Fruit fly (Drosophila melanogaster) whole organism, embryonic: ENCODE data around the gene cort.

Experiments
- Awh ChIP-seq: fragments of 200-800 bp; sonication (Bioruptor generic); IDR thresholded peaks from 2 replicates; pipeline ENCODE4, ENCODE4 v1.3.6; 2022; ENCODE audit warnings: missing biosample characterization, missing genetic modification characterization
- B-H1 ChIP-seq: fragments of 200-800 bp; sonication (Bioruptor generic); IDR thresholded peaks from 3 replicates; pipeline ENCODE4 v1.3.6; 2022; ENCODE audit warnings: missing biosample characterization, missing genetic modification characterization
- Bdp1 ChIP-seq: fragments of 200-800 bp; sonication (Bioruptor generic); optimal IDR thresholded peaks from 3 replicates; lab custom pipeline; 2016; ENCODE audit warnings: missing biosample characterization, missing genetic modification characterization
- CG10267 ChIP-seq: fragments of 200-800 bp; sonication (Bioruptor generic); optimal IDR thresholded peaks from 2 replicates; lab custom pipeline; 2018; ENCODE audit warnings: missing biosample characterization, mild to moderate bottlenecking, missing genetic modification characterization, moderate library complexity
- CG10959 ChIP-seq: fragments of 200-800 bp; sonication (Bioruptor generic); IDR thresholded peaks from 2 replicates; pipeline ENCODE4 v1.3.6; 2022; ENCODE audit warnings: missing biosample characterization, missing genetic modification characterization
- CG11695 ChIP-seq: fragments of 200-800 bp; sonication (Bioruptor generic); IDR thresholded peaks from 3 replicates; pipeline ENCODE4 v1.3.6; 2022; ENCODE audit warnings: missing biosample characterization, missing genetic modification characterization
- CG11696 ChIP-seq: fragments of 200-800 bp; sonication (Bioruptor generic); IDR thresholded peaks from 2 replicates; pipeline ENCODE4 v1.3.6; 2022; ENCODE audit warnings: missing biosample characterization, missing genetic modification characterization
- CG12299 ChIP-seq: fragments of 200-800 bp; sonication (Bioruptor generic); optimal IDR thresholded peaks from 2 replicates; lab custom pipeline; 2018; ENCODE audit warnings: missing biosample characterization, mild to moderate bottlenecking, missing genetic modification characterization
- CG13123 ChIP-seq: fragments of 200-800 bp; sonication (Bioruptor generic); optimal IDR thresholded peaks from 2 replicates; lab custom pipeline; 2016; ENCODE audit warnings: missing biosample characterization, missing genetic modification characterization
- CG14965 ChIP-seq: fragments of 200-800 bp; sonication (Bioruptor generic); optimal IDR thresholded peaks from 2 replicates; lab custom pipeline; 2016; ENCODE audit warnings: missing biosample characterization, missing genetic modification characterization, borderline replicate concordance
- CG15011 ChIP-seq: fragments of 200-800 bp; sonication (Bioruptor generic); optimal IDR thresholded peaks from 3 replicates; lab custom pipeline; 2018; ENCODE audit warnings: missing biosample characterization, mild to moderate bottlenecking, missing genetic modification characterization
- CG16779 ChIP-seq: fragments of 200-800 bp; sonication (Bioruptor generic); IDR thresholded peaks from 2 replicates; pipeline ENCODE4 v1.3.6; 2022; ENCODE audit warnings: missing biosample characterization, missing genetic modification characterization
- CG18262 ChIP-seq: fragments of 200-800 bp; optimal IDR thresholded peaks from 3 replicates; lab custom pipeline; 2019; ENCODE audit warnings: missing biosample characterization, mild to moderate bottlenecking, missing genetic modification characterization, moderate library complexity
- CG2116 ChIP-seq: fragments of 200-800 bp; sonication (Bioruptor generic); optimal IDR thresholded peaks from 3 replicates; lab custom pipeline; 2018; ENCODE audit warnings: missing biosample characterization, mild to moderate bottlenecking, missing genetic modification characterization
- CG2120 ChIP-seq: fragments of 200-800 bp; sonication (Bioruptor generic); optimal IDR thresholded peaks from 3 replicates; lab custom pipeline; 2016; ENCODE audit warnings: missing biosample characterization, missing genetic modification characterization
- CG33557 ChIP-seq: fragments of 200-800 bp; sonication (Bioruptor generic); optimal IDR thresholded peaks from 2 replicates; lab custom pipeline; 2019; ENCODE audit warnings: missing biosample characterization, mild to moderate bottlenecking, missing genetic modification characterization, moderate library complexity
- CG43689 ChIP-seq: fragments of 200-800 bp; sonication (Bioruptor generic); IDR thresholded peaks from 2 replicates; pipeline ENCODE4 v1.3.6; 2022; ENCODE audit warnings: missing biosample characterization, missing genetic modification characterization
- CG4617 ChIP-seq: fragments of 200-800 bp; sonication (Bioruptor generic); optimal IDR thresholded peaks from 3 replicates; lab custom pipeline; 2016; ENCODE audit warnings: missing biosample characterization, missing genetic modification characterization, borderline replicate concordance
- CG4820 ChIP-seq: fragments of 200-800 bp; sonication (Bioruptor generic); optimal IDR thresholded peaks from 3 replicates; lab custom pipeline; 2016; ENCODE audit warnings: missing biosample characterization, missing genetic modification characterization
- CG7357 ChIP-seq: fragments of 200-800 bp; sonication (Bioruptor generic); IDR thresholded peaks from 3 replicates; pipeline ENCODE4 v1.3.6; 2022; ENCODE audit warnings: missing biosample characterization, missing genetic modification characterization
- CG8089 ChIP-seq: fragments of 200-800 bp; sonication (Bioruptor generic); optimal IDR thresholded peaks from 3 replicates; lab custom pipeline; 2016; ENCODE audit warnings: missing biosample characterization, missing genetic modification characterization
- CG8388 ChIP-seq: fragments of 200-800 bp; sonication (Bioruptor generic); optimal IDR thresholded peaks from 2 replicates; lab custom pipeline; 2019; ENCODE audit warnings: missing biosample characterization, mild to moderate bottlenecking, missing genetic modification characterization, moderate library complexity
- Dad ChIP-seq: fragments of 200-800 bp; sonication (Bioruptor generic); optimal IDR thresholded peaks from 3 replicates; lab custom pipeline; 2016; ENCODE audit warnings: missing biosample characterization, missing genetic modification characterization
- Doc3 ChIP-seq: fragments of 200-800 bp; sonication (Bioruptor generic); IDR thresholded peaks from 3 replicates; pipeline ENCODE4 v1.3.6; 2022; ENCODE audit warnings: missing biosample characterization, missing genetic modification characterization; ENCODE audit not compliant: partially characterized antibody
- Dp ChIP-seq: fragments of 200-800 bp; sonication (Bioruptor generic); optimal IDR thresholded peaks from 2 replicates; lab custom pipeline; 2018; ENCODE audit warnings: missing biosample characterization, mild to moderate bottlenecking, missing genetic modification characterization, moderate library complexity
- Eip74EF ChIP-seq, 2 experiments: fragments of 200-800 bp in 1 of 2; fragments of >200 bp in 1 of 2; sonication (Bioruptor generic) in 1 of 2; optimal IDR thresholded peaks; 2 replicates each; lab custom pipeline; 2017 to 2019; ENCODE audit warnings: missing biosample characterization in 2 of 2, missing genetic modification characterization in 2 of 2, mild to moderate bottlenecking in 1 of 2, moderate library complexity in 1 of 2
- Gsc ChIP-seq: fragments of 200-800 bp; sonication (Bioruptor generic); IDR thresholded peaks from 2 replicates; pipeline ENCODE4 v1.3.6; 2022; ENCODE audit warnings: missing biosample characterization, missing genetic modification characterization
- H15 ChIP-seq: fragments of 200-800 bp; sonication (Bioruptor generic); IDR thresholded peaks from 3 replicates; pipeline ENCODE4 v1.3.6; 2022; ENCODE audit warnings: missing biosample characterization, missing genetic modification characterization
- MBD-R2 ChIP-seq: fragments of 200-800 bp; sonication (Bioruptor generic); IDR thresholded peaks from 2 replicates; pipeline ENCODE4 v1.3.6; 2022; ENCODE audit warnings: missing biosample characterization, missing genetic modification characterization
- Myb ChIP-seq: fragments of 200-800 bp; sonication (Bioruptor generic); optimal IDR thresholded peaks from 2 replicates; lab custom pipeline; 2016; ENCODE audit warnings: missing biosample characterization, missing genetic modification characterization
- NC2α ChIP-seq: fragments of 200-800 bp; sonication (Bioruptor generic); optimal IDR thresholded peaks from 2 replicates; lab custom pipeline; 2016; ENCODE audit warnings: missing biosample characterization, missing genetic modification characterization
- Neu2 ChIP-seq: fragments of 200-800 bp; sonication (Bioruptor generic); optimal IDR thresholded peaks from 3 replicates; lab custom pipeline; 2016; ENCODE audit warnings: missing biosample characterization, missing genetic modification characterization, borderline replicate concordance
- Sry-δ ChIP-seq: fragments of 200-800 bp; sonication (Bioruptor generic); optimal IDR thresholded peaks from 2 replicates; lab custom pipeline; 2016; ENCODE audit warnings: missing biosample characterization, missing genetic modification characterization
- Stat92E ChIP-seq, 3 experiments: fragments of >200 bp in 2 of 3; fragments of 200-800 bp in 1 of 3; sonication (Bioruptor generic) in 1 of 3; optimal IDR thresholded peaks; 2 replicates each; lab custom pipeline; 2017 to 2019; ENCODE audit warnings: missing biosample characterization in 3 of 3, missing genetic modification characterization in 3 of 3, mild to moderate bottlenecking in 1 of 3, moderate library complexity in 1 of 3
- Trl ChIP-seq, 3 experiments: fragments of >200 bp in 2 of 3; fragments of 200-800 bp in 1 of 3; sonication (Bioruptor generic) in 1 of 3; optimal IDR thresholded peaks; 2 replicates in 1 of 3; 3 replicates in 2 of 3; lab custom pipeline; 2016 to 2017; ENCODE audit warnings: missing biosample characterization in 1 of 3, missing genetic modification characterization in 1 of 3
- cas ChIP-seq: fragments of 200-800 bp; sonication (Bioruptor generic); IDR thresholded peaks from 2 replicates; pipeline ENCODE4 v1.3.6; 2022; ENCODE audit warnings: missing biosample characterization, missing genetic modification characterization
- dan ChIP-seq: fragments of 200-800 bp; sonication (Bioruptor generic); IDR thresholded peaks from 2 replicates; pipeline ENCODE4 v1.3.6; 2022; ENCODE audit warnings: missing biosample characterization, missing genetic modification characterization
- eve ChIP-seq, 2 experiments: fragments of >200 bp; optimal IDR thresholded peaks; 2 replicates each; lab custom pipeline; 2017; ENCODE audit warnings: missing biosample characterization in 2 of 2, missing genetic modification characterization in 2 of 2
- hth ChIP-seq: fragments of >200 bp; optimal IDR thresholded peaks from 2 replicates; lab custom pipeline; 2017; ENCODE audit warnings: inconsistent platforms
- ind ChIP-seq: fragments of 200-800 bp; sonication (Bioruptor generic); optimal IDR thresholded peaks from 3 replicates; lab custom pipeline; 2016; ENCODE audit warnings: missing biosample characterization, missing genetic modification characterization
- jigr1 ChIP-seq: fragments of 200-800 bp; sonication (Bioruptor generic); IDR thresholded peaks from 3 replicates; pipeline ENCODE4 v1.3.6; 2022; ENCODE audit warnings: missing biosample characterization, missing genetic modification characterization
- jing ChIP-seq: fragments of 200-800 bp; sonication (Bioruptor generic); optimal IDR thresholded peaks from 2 replicates; lab custom pipeline; 2018; ENCODE audit warnings: missing biosample characterization, mild to moderate bottlenecking, missing genetic modification characterization
- nerfin-2 ChIP-seq: fragments of 200-800 bp; sonication (Bioruptor generic); IDR thresholded peaks from 2 replicates; pipeline ENCODE4 v1.3.6; 2022; ENCODE audit warnings: missing biosample characterization, missing genetic modification characterization; ENCODE audit not compliant: partially characterized antibody
- otp ChIP-seq: fragments of 200-800 bp; sonication (Bioruptor generic); IDR thresholded peaks from 3 replicates; pipeline ENCODE4, ENCODE4 v1.3.6; 2022; ENCODE audit warnings: missing biosample characterization, missing genetic modification characterization
- slp2 ChIP-seq: fragments of 200-800 bp; sonication (Bioruptor generic); optimal IDR thresholded peaks from 2 replicates; lab custom pipeline; 2016; ENCODE audit warnings: missing biosample characterization, missing genetic modification characterization
- sr ChIP-seq: fragments of 200-800 bp; sonication (Bioruptor generic); IDR thresholded peaks from 3 replicates; pipeline ENCODE4 v1.3.6; 2022; ENCODE audit warnings: missing biosample characterization, missing genetic modification characterization
- tap ChIP-seq: fragments of 200-800 bp; optimal IDR thresholded peaks from 3 replicates; lab custom pipeline; 2019; ENCODE audit warnings: missing biosample characterization, mild to moderate bottlenecking, missing genetic modification characterization, moderate library complexity

Gene cort

DNA sequence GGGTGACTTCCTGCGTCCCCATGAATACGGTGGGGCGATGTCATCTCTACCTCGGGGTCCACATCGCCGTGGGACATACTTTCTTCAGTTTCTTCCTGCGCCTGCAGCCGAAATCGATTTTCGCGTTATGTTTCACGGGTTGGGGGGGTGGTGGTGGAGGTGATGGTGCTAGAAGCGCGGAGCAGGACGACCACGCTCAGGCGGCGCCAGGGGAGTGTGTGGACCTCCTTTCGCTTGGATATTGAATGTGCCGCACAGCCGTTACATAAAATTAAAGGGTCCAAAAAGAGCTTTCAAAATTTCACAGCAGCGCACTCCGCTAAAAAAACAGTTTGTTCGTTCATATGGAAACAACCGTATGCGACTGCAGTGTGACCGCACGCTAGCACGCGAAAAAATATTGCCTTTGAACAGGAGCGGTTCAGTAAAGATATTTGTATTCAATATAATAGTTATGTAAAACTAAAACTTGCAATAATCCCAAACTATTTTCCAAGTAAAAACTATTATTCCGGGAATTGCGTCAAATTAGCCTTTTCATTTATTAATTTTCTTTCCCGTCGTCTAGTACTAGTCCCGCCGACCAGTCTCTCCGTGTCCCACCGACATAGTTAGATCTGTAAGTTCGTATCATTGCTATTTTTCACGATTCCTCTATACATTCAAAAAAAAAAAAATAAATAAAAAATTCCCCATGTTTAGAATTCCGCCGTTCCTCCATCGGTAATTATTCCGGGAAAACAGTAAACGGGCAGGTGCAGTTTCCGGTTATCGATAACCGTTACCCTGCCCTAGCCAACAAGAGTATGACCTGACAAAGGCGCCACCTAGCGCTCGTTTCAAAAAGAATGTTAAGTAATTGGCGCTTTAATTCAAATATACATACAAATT, 7.8 kb upstream of the cort start, which contains the start of gene Nhe3 (continued):
- peak; percentile 70; the same call in 2 of the 3 replicates for TF ChIP-seq CG7357 (GFP tag; lab: Robert Waterston, UW)
- TF ChIP-seq jigr1 (GFP tag; lab: Robert Waterston, UW): peak; percentile 37; the same call in 1 of the 3 replicates
- TF ChIP-seq B-H1: peak; percentile 68; the same call in 1 of the 3 replicates
- no peak for TF ChIP-seq Gsc (GFP tag; lab: Robert Waterston, UW)
- peak in 1 of 3 experiments; percentile 84 for TF ChIP-seq Stat92E (GFP tag; optimal IDR thresholded peaks at IDR 0.05; lab: Kevin White, UChicago)
- TF ChIP-seq CG10267 (tag; lab: Kevin White, UChicago): peak; percentile 72
- 0 out of 3 replicates have a peak, but pooled peaks have one; percentile 15 for TF ChIP-seq sr (GFP tag; lab: Robert Waterston, UW)
- peak; percentile 74 for TF ChIP-seq Bdp1 (GFP tag; lab: Kevin White, UChicago)
- peak; percentile 77 for TF ChIP-seq MBD-R2 (GFP tag; lab: Robert Waterston, UW)
- TF ChIP-seq CG33557 (GFP tag; lab: Kevin White, UChicago): peak; percentile 30
- TF ChIP-seq Neu2 (GFP tag; lab: Kevin White, UChicago): no peak
- TF ChIP-seq Trl (optimal IDR thresholded peaks at IDR 0.05; lab: Kevin White, UChicago): no peak
- peak; percentile 75 for TF ChIP-seq Trl (GFP tag; optimal IDR thresholded peaks at IDR 0.05; lab: Kevin White, UChicago)
- TF ChIP-seq ind (GFP tag; lab: Kevin White, UChicago): peak; percentile 80
- peak; percentile 73 for TF ChIP-seq CG4617 (GFP tag; lab: Kevin White, UChicago)
- TF ChIP-seq Awh (GFP tag; lab: Robert Waterston, UW): peak; percentile 76
- no peak for TF ChIP-seq nerfin-2 (GFP tag; lab: Robert Waterston, UW)
- TF ChIP-seq CG12299 (tag; lab: Kevin White, UChicago): peak; percentile 67
- TF ChIP-seq Dad (GFP tag; lab: Kevin White, UChicago): peak; percentile 85
- TF ChIP-seq otp (GFP tag; lab: Robert Waterston, UW): peak; percentile 74
- no peak; the same call in 1 of the 2 replicates for TF ChIP-seq CG43689 (GFP tag; lab: Robert Waterston, UW)
- TF ChIP-seq CG10959: peak; percentile 68
- TF ChIP-seq CG11696 (GFP tag; lab: Robert Waterston, UW): 0 out of 2 replicates have a peak, but pooled peaks have one; percentile 30
- peak; percentile 16 for TF ChIP-seq jing (GFP tag; lab: Kevin White, UChicago)
- TF ChIP-seq CG14965: peak; percentile 36
- TF ChIP-seq Myb (GFP tag; lab: Kevin White, UChicago): peak; percentile 45
- TF ChIP-seq CG13123 (GFP tag; lab: Kevin White, UChicago): peak; percentile 55
- TF ChIP-seq Doc3 (GFP tag; lab: Robert Waterston, UW): no peak; the same call in 2 of the 3 replicates
- TF ChIP-seq Sry-δ (GFP tag; lab: Kevin White, UChicago): peak; percentile 64
- peak; percentile 95 for TF ChIP-seq CG2120 (GFP tag; lab: Kevin White, UChicago)
- TF ChIP-seq CG2116 (GFP tag; lab: Kevin White, UChicago): peak; percentile 76
- TF ChIP-seq dan (GFP tag; lab: Robert Waterston, UW): 0 out of 2 replicates have a peak, but pooled peaks have one; percentile 19
- TF ChIP-seq CG15011: peak; percentile 72
- peak; percentile 75 for TF ChIP-seq CG4820 (GFP tag; lab: Kevin White, UChicago)
- peak; percentile 58 for TF ChIP-seq NC2α
- TF ChIP-seq CG8089 (GFP tag; lab: Kevin White, UChicago): peak; percentile 51
- TF ChIP-seq eve (GFP tag; optimal IDR thresholded peaks at IDR 0.05; lab: Kevin White, UChicago): no peak
- TF ChIP-seq slp2 (GFP tag; lab: Kevin White, UChicago): peak; percentile 76
- no peak for TF ChIP-seq hth (lab: Kevin White, UChicago)
- TF ChIP-seq CG11695 (GFP tag; lab: Robert Waterston, UW): peak; percentile 62; the same call in 1 of the 3 replicates
- peak; percentile 57; the same call in 1 of the 2 replicates for TF ChIP-seq CG16779 (GFP tag; lab: Robert Waterston, UW)
- TF ChIP-seq CG18262 (tag; lab: Kevin White, UChicago): peak; percentile 78
- TF ChIP-seq cas (GFP tag; lab: Robert Waterston, UW): 0 out of 2 replicates have a peak, but pooled peaks have one; percentile 41
- peak; percentile 71 for TF ChIP-seq CG8388
- TF ChIP-seq H15: peak; percentile 82
- TF ChIP-seq tap: no peak
- TF ChIP-seq Eip74EF (GFP tag; optimal IDR thresholded peaks at IDR 0.05; lab: Kevin White, UChicago): peak in 1 of 2 experiments; percentile 49
- peak; percentile 96 for TF ChIP-seq Dp (GFP tag; lab: Kevin White, UChicago)
